Worm (Caenorhabditis elegans): Measurements from ENCODE around the gene clec-43.

- TF ChIP-seq elt-2 (tag; optimal IDR thresholded peaks at IDR 0.05) (no peak), lin-13 (GFP tag; optimal IDR thresholded peaks at IDR 0.05) (no peak), pqm-1 (tag; optimal IDR thresholded peaks at IDR 0.05) (no peak), ama-1 (optimal IDR thresholded peaks at IDR 0.05) (no peak), fkh-10 (GFP tag; optimal IDR thresholded peaks at IDR 0.05) (no peak), elt-3 (tag; optimal IDR thresholded peaks at IDR 0.05) (no peak), nhr-76 (tag; optimal IDR thresholded peaks at IDR 0.05) (no peak), tbx-2 (tag; optimal IDR thresholded peaks at IDR 0.05) (no peak), jun-1 (tag; optimal IDR thresholded peaks at IDR 0.05) (no peak), ceh-82 (tag; optimal IDR thresholded peaks at IDR 0.05) (no peak)
Measured at ce11 chrII:991300-991699, 47.4 kb downstream of the clec-43 start, which contains the start of gene fbxc-42.
